Fruit fly (Drosophila melanogaster) whole organism, prepupa: Measurements from ENCODE around the gene CG15024.

Experiments used
- CG11294 ChIP-seq: fragments of 200-800 bp; sonication (Bioruptor generic); IDR thresholded peaks from 2 replicates; pipeline ENCODE4 v1.3.6; 2022; ENCODE audit warnings: missing biosample characterization, missing genetic modification characterization
- CG11902 ChIP-seq: fragments of 200-800 bp; sonication (Bioruptor generic); optimal IDR thresholded peaks from 3 replicates; lab custom pipeline; 2016; ENCODE audit warnings: missing biosample characterization, missing genetic modification characterization
- CG34406 ChIP-seq: fragments of 200-800 bp; sonication (Bioruptor generic); optimal IDR thresholded peaks from 3 replicates; lab custom pipeline; 2016; ENCODE audit warnings: missing biosample characterization, missing genetic modification characterization
- Gug ChIP-seq: fragments of 200-800 bp; sonication (Bioruptor generic); IDR thresholded peaks from 2 replicates; pipeline ENCODE4 v1.3.6; 2022; ENCODE audit warnings: missing biosample characterization, missing genetic modification characterization
- OdsH ChIP-seq: fragments of 200-800 bp; sonication (Bioruptor generic); optimal IDR thresholded peaks from 3 replicates; lab custom pipeline; 2016; ENCODE audit warnings: missing biosample characterization, missing genetic modification characterization
- dsx ChIP-seq: fragments of 200-800 bp; optimal IDR thresholded peaks from 3 replicates; lab custom pipeline; 2019; ENCODE audit warnings: missing biosample characterization, mild to moderate bottlenecking, missing genetic modification characterization, moderate library complexity; ENCODE audit not compliant: poor library complexity, severe bottlenecking
- eg ChIP-seq: fragments of 200-800 bp; sonication (Bioruptor generic); IDR thresholded peaks from 3 replicates; pipeline ENCODE4 v1.3.6; 2022; ENCODE audit warnings: missing biosample characterization, missing genetic modification characterization
- svp ChIP-seq: fragments of 200-800 bp; sonication (Bioruptor generic); peaks from one replicate; lab custom pipeline; 2016; ENCODE audit warnings: missing biosample characterization, missing genetic modification characterization

- no peak for TF ChIP-seq CG34406 (GFP tag; lab: Kevin White, UChicago)
- no peak for TF ChIP-seq dsx
- no peak for TF ChIP-seq CG11902 (GFP tag; lab: Kevin White, UChicago)
- no peak for TF ChIP-seq OdsH (GFP tag; lab: Kevin White, UChicago)
- TF ChIP-seq eg = no peak
- no peak for TF ChIP-seq CG11294 (GFP tag; lab: Robert Waterston, UW)
- TF ChIP-seq Gug (GFP tag; lab: Robert Waterston, UW) = no peak
- TF ChIP-seq svp (GFP tag; lab: Kevin White, UChicago) = no peak
These were observed at the start of gene CG15024 for dm6 chr3L:4463773-4464301.
